Fruit fly (Drosophila melanogaster): ENCODE data around the gene CG32755.

The CG32755 gene

DNA sequence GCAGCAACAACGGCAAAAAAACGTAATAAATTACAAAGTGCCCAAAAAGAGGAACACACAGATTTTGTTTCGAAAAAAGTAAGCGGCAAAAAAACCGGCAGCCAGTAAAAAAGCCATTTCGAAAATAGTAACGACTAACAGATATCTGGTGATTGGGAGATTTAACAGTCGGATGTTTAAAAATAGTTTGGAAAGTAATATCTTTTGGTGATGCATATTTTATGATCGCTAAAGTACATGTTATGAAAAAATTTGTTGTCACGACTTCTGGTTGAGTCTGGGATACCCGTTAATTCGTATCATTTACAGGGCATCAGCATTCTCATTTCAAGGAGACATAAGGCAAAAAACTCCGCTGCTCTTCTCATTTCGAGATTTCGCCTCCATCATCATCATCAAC, 26.9 kb upstream of the CG32755 start (continued):
- TF ChIP-seq CG1233 (GFP tag; optimal IDR thresholded peaks at IDR 0.05) (no peak), so (GFP tag; IDR thresholded peaks at IDR 0.05) (no peak), CG6654 (GFP tag; optimal IDR thresholded peaks at IDR 0.05) (no peak), CG2678 (tag; optimal IDR thresholded peaks at IDR 0.05) (peak; percentile 20), CG2120 (GFP tag; optimal IDR thresholded peaks at IDR 0.05) (peak; percentile 37), CG12155 (GFP tag; optimal IDR thresholded peaks at IDR 0.05) (no peak), CG2202 (tag; optimal IDR thresholded peaks at IDR 0.05) (no peak), CG6254 (GFP tag; optimal IDR thresholded peaks at IDR 0.05) (no peak), Ets97D (GFP tag; optimal IDR thresholded peaks at IDR 0.05) (no peak), caup (GFP tag; optimal IDR thresholded peaks at IDR 0.05; ENCODE audit: severe bottlenecking) (peak; percentile 13), CG10366 (GFP tag; IDR thresholded peaks at IDR 0.05) (no peak), Atf-2 (GFP tag; optimal IDR thresholded peaks at IDR 0.05) (no peak), CG13775 (GFP tag; optimal IDR thresholded peaks at IDR 0.05) (no peak), CG3281 (GFP tag; optimal IDR thresholded peaks at IDR 0.05) (no peak), cas (GFP tag; IDR thresholded peaks at IDR 0.05) (no peak), CG4730 (GFP tag; IDR thresholded peaks at IDR 0.05) (no peak), CG32767 (GFP tag; IDR thresholded peaks at IDR 0.05) (no peak), Gsc (GFP tag; IDR thresholded peaks at IDR 0.05) (no peak), vvl (GFP tag; IDR thresholded peaks at IDR 0.05) (peak; percentile 59), bsh (GFP tag; optimal IDR thresholded peaks at IDR 0.05) (peak in 1 of 2 experiments; percentile 29), luna (GFP tag; optimal IDR thresholded peaks at IDR 0.05) (no peak), amos (GFP tag; IDR thresholded peaks at IDR 0.05; ENCODE audit: partially characterized antibody) (no peak), Six4 (GFP tag; optimal IDR thresholded peaks at IDR 0.05) (no peak), twi (tag; optimal IDR thresholded peaks at IDR 0.05) (no peak), CG32772 (GFP tag; IDR thresholded peaks at IDR 0.05) (no peak), bbx (GFP tag; IDR thresholded peaks at IDR 0.05; ENCODE audit: partially characterized antibody) (no peak), CG2199 (GFP tag; IDR thresholded peaks at IDR 0.05) (no peak), sim (GFP tag; IDR thresholded peaks at IDR 0.05) (no peak), Oli (tag; optimal IDR thresholded peaks at IDR 0.05) (peak; percentile 24), CG4617 (GFP tag; optimal IDR thresholded peaks at IDR 0.05; ENCODE audit: borderline replicate concordance) (no peak), CG5180 (GFP tag; optimal IDR thresholded peaks at IDR 0.05) (no peak), Dip2 (GFP tag; IDR thresholded peaks at IDR 0.05) (no peak), NK7.1 (GFP tag; optimal IDR thresholded peaks at IDR 0.05) (no peak), disco-r (GFP tag; optimal IDR thresholded peaks at IDR 0.05) (no peak), CG1647 (GFP tag; optimal IDR thresholded peaks at IDR 0.05) (no peak), kah (GFP tag; optimal IDR thresholded peaks at IDR 0.05) (no peak), CG7963 (GFP tag; IDR thresholded peaks at IDR 0.05; ENCODE audit: partially characterized antibody) (0 out of 3 replicates have a peak, but pooled peaks have one; percentile 30), mirr (GFP tag; optimal IDR thresholded peaks at IDR 0.05) (no peak), nerfin-2 (GFP tag; IDR thresholded peaks at IDR 0.05; ENCODE audit: partially characterized antibody) (no peak), Sry-δ (GFP tag; optimal IDR thresholded peaks at IDR 0.05) (no peak), Atf6 (GFP tag; IDR thresholded peaks at IDR 0.05) (peak; percentile 54; the same call in 1 of the 2 replicates), toy (GFP tag; IDR thresholded peaks at IDR 0.05) (no peak), CG1792 (GFP tag; optimal IDR thresholded peaks at IDR 0.05) (no peak), CG10565 (GFP tag; optimal IDR thresholded peaks at IDR 0.05) (no peak), sna (GFP tag; IDR thresholded peaks at IDR 0.05; ENCODE audit: partially characterized antibody) (no peak), gsb (GFP tag; IDR thresholded peaks at IDR 0.05) (no peak), CG10267 (tag; optimal IDR thresholded peaks at IDR 0.05) (no peak), CG9932 (GFP tag; IDR thresholded peaks at IDR 0.05) (peak; percentile 24; the same call in 1 of the 2 replicates), lilli (GFP tag; optimal IDR thresholded peaks at IDR 0.05) (peak; percentile 42), CG4282 (GFP tag; optimal IDR thresholded peaks at IDR 0.05) (no peak), ttk (GFP tag; IDR thresholded peaks at IDR 0.05) (no peak), ci (GFP tag; IDR thresholded peaks at IDR 0.05) (0 out of 3 replicates have a peak, but pooled peaks have one; percentile 17)

Data from whole organism, embryonic.